Worm (Caenorhabditis elegans): ENCODE results near the gene F41G4.7.

DNA sequence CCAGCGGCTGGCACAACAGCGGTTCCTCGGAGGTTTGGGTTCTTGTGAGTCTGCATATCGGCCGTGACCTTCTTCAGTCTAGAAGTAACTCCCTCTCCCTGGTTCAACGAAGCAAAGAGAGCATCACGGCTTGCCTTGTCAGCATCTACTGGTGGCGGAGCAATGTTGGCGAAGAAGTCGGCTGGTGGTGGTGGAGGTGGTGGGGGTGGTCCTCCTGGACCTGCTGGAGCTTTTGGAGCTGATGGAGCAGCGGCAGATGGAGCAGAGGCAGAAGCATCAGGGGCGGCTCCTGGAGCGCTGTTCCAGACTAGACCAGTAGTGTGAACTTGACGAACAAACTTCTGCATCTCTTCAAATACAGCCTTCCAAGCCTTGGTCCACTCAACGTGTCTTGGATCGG lies 27.7 kb downstream of the F41G4.7 start:
- TF ChIP-seq dao-5 (tag; optimal IDR thresholded peaks at IDR 0.05) = no peak
- no peak for TF ChIP-seq W03F9.2 (tag; optimal IDR thresholded peaks at IDR 0.05)
- no peak for TF ChIP-seq him-1 (tag; optimal IDR thresholded peaks at IDR 0.05)
